Worm (Caenorhabditis elegans): ENCODE results near the gene F45C12.17.

- TF ChIP-seq tbx-11 (GFP tag; IDR thresholded peaks at IDR 0.05): no peak
- TF ChIP-seq sea-1 (GFP tag; conservative IDR thresholded peaks at IDR 0.05): no peak
- TF ChIP-seq hmbx-1 (tag; optimal IDR thresholded peaks at IDR 0.05): no peak
- TF ChIP-seq ama-1 (optimal IDR thresholded peaks at IDR 0.05): no peak
- no peak for TF ChIP-seq ets-7 (tag; optimal IDR thresholded peaks at IDR 0.05)
- TF ChIP-seq ceh-13 (GFP tag; optimal IDR thresholded peaks at IDR 0.05): no peak
- no peak for TF ChIP-seq ceh-36 (tag; optimal IDR thresholded peaks at IDR 0.05)
- no peak for TF ChIP-seq flt-1 (GFP tag; IDR thresholded peaks at IDR 0.05)
- no peak for TF ChIP-seq aly-1 (tag; optimal IDR thresholded peaks at IDR 0.05)
- no peak for TF ChIP-seq hnd-1 (tag; optimal IDR thresholded peaks at IDR 0.05)
These were observed 33.1 kb upstream of the F45C12.17 start, which contains the start of gene fbxc-21 for ce11 chrII:1692827-1693226.
